Worm (Caenorhabditis elegans) whole organism, L3 larva: Measurements from ENCODE around the gene C05C8.7.

Source experiments
- R02D3.7 ChIP-seq: fragments of 150-350 bp; optimal IDR thresholded peaks from 2 replicates; lab custom pipeline; 2014; ENCODE audit warnings: missing biosample characterization, missing genetic modification characterization
- egl-27 ChIP-seq: sonication (generic microtip); optimal IDR thresholded peaks from 4 replicates; lab custom pipeline; 2017; ENCODE audit warnings: missing biosample characterization, missing genetic modification reagents, missing genetic modification characterization
- elt-3 ChIP-seq, 3 experiments: fragments of 150-350 bp in 1 of 3; sonication (generic microtip) in 2 of 3; optimal IDR thresholded peaks; 2 replicates in 2 of 3; 4 replicates in 1 of 3; lab custom pipeline; 2014 to 2017; ENCODE audit warnings: missing biosample characterization in 3 of 3, missing genetic modification characterization in 3 of 3
- lin-15B ChIP-seq: fragments of 150-350 bp; optimal IDR thresholded peaks from 2 replicates; lab custom pipeline; 2014; ENCODE audit warnings: missing biosample characterization, missing genetic modification characterization
- nhr-11 ChIP-seq: fragments of 150-350 bp; optimal IDR thresholded peaks from 2 replicates; lab custom pipeline; 2014; ENCODE audit warnings: missing biosample characterization, missing genetic modification characterization
- nhr-237 ChIP-seq: fragments of 150-350 bp; optimal IDR thresholded peaks from 2 replicates; lab custom pipeline; 2014; ENCODE audit warnings: missing biosample characterization, missing genetic modification characterization
- nhr-25 ChIP-seq: sonication (generic microtip); optimal IDR thresholded peaks from 2 replicates; lab custom pipeline; 2017; ENCODE audit warnings: missing biosample characterization, missing genetic modification characterization
- nhr-67 ChIP-seq: fragments of 150-350 bp; optimal IDR thresholded peaks from 2 replicates; lab custom pipeline; 2014; ENCODE audit warnings: missing biosample characterization, missing genetic modification characterization
- pqm-1 ChIP-seq: fragments of 150-350 bp; optimal IDR thresholded peaks from 2 replicates; lab custom pipeline; 2017; ENCODE audit warnings: missing biosample characterization, missing genetic modification characterization, inconsistent platforms
- snpc-4 ChIP-seq: fragments of 150-350 bp; optimal IDR thresholded peaks from 2 replicates; lab custom pipeline; 2014; ENCODE audit warnings: missing biosample characterization, missing genetic modification characterization
- unc-39 ChIP-seq: sonication (generic microtip); optimal IDR thresholded peaks from 4 replicates; lab custom pipeline; 2017; ENCODE audit warnings: missing biosample characterization, missing genetic modification characterization
- unc-62 ChIP-seq: fragments of 150-350 bp; sonication (generic microtip); optimal IDR thresholded peaks from 4 replicates; lab custom pipeline; 2014; ENCODE audit warnings: missing biosample characterization, missing genetic modification reagents, missing genetic modification characterization

DNA sequence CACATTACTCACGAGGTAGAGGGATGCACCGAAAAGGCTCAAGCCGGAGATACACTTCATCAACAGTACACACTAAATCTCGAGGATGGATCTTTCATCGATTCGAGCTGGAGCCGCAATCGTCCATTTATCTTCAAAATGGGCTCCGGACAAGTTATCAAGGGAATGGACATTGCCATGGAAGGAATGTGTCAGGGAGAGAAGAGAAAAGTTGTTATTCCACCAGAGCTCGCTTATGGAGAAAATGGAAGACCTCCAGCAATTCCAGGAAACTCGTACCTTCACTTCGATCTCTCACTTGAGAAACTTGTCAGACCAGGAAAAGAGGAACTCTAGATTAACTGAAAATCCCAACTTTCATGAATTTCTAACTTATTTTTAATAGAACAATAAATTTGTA, 21.0 kb downstream of the C05C8.7 start:
- TF ChIP-seq R02D3.7, result no peak
- no peak for TF ChIP-seq nhr-11
- TF ChIP-seq pqm-1, result no peak
- TF ChIP-seq nhr-67 (tag; lab: Kevin White, UChicago), result no peak
- TF ChIP-seq lin-15B, result no peak
- no peak for TF ChIP-seq nhr-237
- no peak for TF ChIP-seq elt-3 (tag; optimal IDR thresholded peaks at IDR 0.05; lab: Kevin White, UChicago)
- TF ChIP-seq egl-27, result no peak
- no peak for TF ChIP-seq snpc-4 (tag; lab: Kevin White, UChicago)
- no peak for TF ChIP-seq nhr-25
- no peak for TF ChIP-seq unc-39 (tag; lab: Kevin White, UChicago)
- TF ChIP-seq unc-62 (GFP tag; lab: Kevin White, UChicago), result no peak
